Worm (Caenorhabditis elegans) whole organism, midembryonic: ENCODE results near the gene ttr-14.

Experiments
- flt-1 ChIP-seq: fragments of 200-800 bp; sonication (Bioruptor generic); IDR thresholded peaks from 2 replicates; pipeline ENCODE4 v1.3.6; 2022; ENCODE audit warnings: missing genetic modification characterization, missing compliant biosample characterization
- klf-2 ChIP-seq: fragments of 200-800 bp; sonication (Bioruptor generic); conservative IDR thresholded peaks from 2 replicates; pipeline ENCODE4 v1.3.6; 2022; ENCODE audit warnings: missing genetic modification reagents, missing genetic modification characterization, missing compliant biosample characterization
- med-1 ChIP-seq: sonication (generic microtip); optimal IDR thresholded peaks from 2 replicates; lab custom pipeline; 2017; ENCODE audit warnings: missing genetic modification characterization, mild to moderate bottlenecking, missing compliant biosample characterization, antibody characterized with exemption, missing genetic modification reagents; ENCODE audit not compliant: insufficient read depth
- ref-1 ChIP-seq: fragments of 200-800 bp; sonication (Bioruptor generic); conservative IDR thresholded peaks from 2 replicates; pipeline ENCODE4 v1.3.6; 2022; ENCODE audit warnings: missing genetic modification reagents, missing genetic modification characterization, missing compliant biosample characterization

- no peak for TF ChIP-seq klf-2 (GFP tag; lab: Robert Waterston, UW)
- no peak for TF ChIP-seq med-1
- no peak for TF ChIP-seq ref-1 (GFP tag; lab: Robert Waterston, UW)
- peak; percentile 64; the same call in 1 of the 2 replicates for TF ChIP-seq flt-1 (GFP tag; lab: Robert Waterston, UW)
Measured at ce11 chrX:10766123-10766622, 21.1 kb upstream of the ttr-14 start.
